Fruit fly (Drosophila melanogaster): ENCODE measurements around the gene aay.

Gene aay

dm6 chr3L:9398435-9398981 is 24.5 kb upstream of the aay start (continued):
- TF ChIP-seq Sox15 (GFP tag; optimal IDR thresholded peaks at IDR 0.05) (no peak), Eip78C (GFP tag) (peak; percentile 50), CG11294 (GFP tag; IDR thresholded peaks at IDR 0.05) (peak; percentile 39), CG1621 (tag; optimal IDR thresholded peaks at IDR 0.05) (peak; percentile 8)

dm6 chr3L:9399013-9399750 is 23.9 kb upstream of the aay start, which contains the start of gene CG4080:
CG4080 (minus strand) TSS chr3L:9399227.
- peak; percentile 82 for TF ChIP-seq fkh (GFP tag; optimal IDR thresholded peaks at IDR 0.05)
- no peak for TF ChIP-seq Hr39 (GFP tag; optimal IDR thresholded peaks at IDR 0.05)
- peak; percentile 5 for TF ChIP-seq achi (GFP tag; optimal IDR thresholded peaks at IDR 0.05)
- TF ChIP-seq vri (GFP tag; optimal IDR thresholded peaks at IDR 0.05) = peak; percentile 40
- TF ChIP-seq cyc (GFP tag; optimal IDR thresholded peaks at IDR 0.05) = peak; percentile 31
- TF ChIP-seq Eip75B (GFP tag; optimal IDR thresholded peaks at IDR 0.05) = peak; percentile 7
- peak; percentile 37 for TF ChIP-seq lz (GFP tag; optimal IDR thresholded peaks at IDR 0.05)
- no peak for TF ChIP-seq pdm3 (GFP tag; optimal IDR thresholded peaks at IDR 0.05)
- TF ChIP-seq CG1621 (tag; optimal IDR thresholded peaks at IDR 0.05) = peak; percentile 30
- no peak for TF ChIP-seq Smox (GFP tag; optimal IDR thresholded peaks at IDR 0.05)
- peak; percentile 46 for TF ChIP-seq topi (GFP tag; optimal IDR thresholded peaks at IDR 0.05)
- peak; percentile 59 for TF ChIP-seq svp (GFP tag)
- TF ChIP-seq Eip93F (GFP tag; optimal IDR thresholded peaks at IDR 0.05) = peak; percentile 61
- TF ChIP-seq dac (GFP tag; optimal IDR thresholded peaks at IDR 0.05) = no peak
- no peak for TF ChIP-seq eg (GFP tag; IDR thresholded peaks at IDR 0.05)
- peak; percentile 26 for TF ChIP-seq CG8632 (GFP tag; optimal IDR thresholded peaks at IDR 0.05)
- peak; percentile 61 for TF ChIP-seq esn (GFP tag; optimal IDR thresholded peaks at IDR 0.05)
- peak; percentile 43 for TF ChIP-seq CG16779 (tag; optimal IDR thresholded peaks at IDR 0.05)
- TF ChIP-seq CG6163 (GFP tag; IDR thresholded peaks at IDR 0.05) = no peak
- TF ChIP-seq CG6854 (GFP tag; optimal IDR thresholded peaks at IDR 0.05) = peak; percentile 9
- TF ChIP-seq Sox14 (GFP tag; optimal IDR thresholded peaks at IDR 0.05) = peak; percentile 21
- TF ChIP-seq ss (GFP tag; optimal IDR thresholded peaks at IDR 0.05) = peak in 1 of 2 experiments; percentile 10
- TF ChIP-seq Eip78C (GFP tag) = peak; percentile 79
- peak; percentile 64 for TF ChIP-seq Met (GFP tag; optimal IDR thresholded peaks at IDR 0.05)
- TF ChIP-seq acj6 (GFP tag; optimal IDR thresholded peaks at IDR 0.05) = peak; percentile 8
- TF ChIP-seq CG6792 (GFP tag; optimal IDR thresholded peaks at IDR 0.05) = no peak
- no peak for TF ChIP-seq CG8319 (GFP tag; optimal IDR thresholded peaks at IDR 0.05)
- peak; percentile 48 for TF ChIP-seq dsx (GFP tag; optimal IDR thresholded peaks at IDR 0.05; ENCODE audit: poor library complexity, severe bottlenecking)
- peak; percentile 64 for TF ChIP-seq Sox102F (GFP tag; optimal IDR thresholded peaks at IDR 0.05)
- TF ChIP-seq CG10669 (GFP tag; optimal IDR thresholded peaks at IDR 0.05) = no peak

dm6 chr3L:9399855-9400254 is 23.2 kb upstream of the aay start:
- TF ChIP-seq CG8632 (GFP tag; optimal IDR thresholded peaks at IDR 0.05) (no peak), esn (GFP tag; optimal IDR thresholded peaks at IDR 0.05) (no peak), CG11294 (GFP tag; IDR thresholded peaks at IDR 0.05) (no peak), Sox14 (GFP tag; optimal IDR thresholded peaks at IDR 0.05) (peak; percentile 13), CG1621 (tag; optimal IDR thresholded peaks at IDR 0.05) (peak; percentile 55)

DNA sequence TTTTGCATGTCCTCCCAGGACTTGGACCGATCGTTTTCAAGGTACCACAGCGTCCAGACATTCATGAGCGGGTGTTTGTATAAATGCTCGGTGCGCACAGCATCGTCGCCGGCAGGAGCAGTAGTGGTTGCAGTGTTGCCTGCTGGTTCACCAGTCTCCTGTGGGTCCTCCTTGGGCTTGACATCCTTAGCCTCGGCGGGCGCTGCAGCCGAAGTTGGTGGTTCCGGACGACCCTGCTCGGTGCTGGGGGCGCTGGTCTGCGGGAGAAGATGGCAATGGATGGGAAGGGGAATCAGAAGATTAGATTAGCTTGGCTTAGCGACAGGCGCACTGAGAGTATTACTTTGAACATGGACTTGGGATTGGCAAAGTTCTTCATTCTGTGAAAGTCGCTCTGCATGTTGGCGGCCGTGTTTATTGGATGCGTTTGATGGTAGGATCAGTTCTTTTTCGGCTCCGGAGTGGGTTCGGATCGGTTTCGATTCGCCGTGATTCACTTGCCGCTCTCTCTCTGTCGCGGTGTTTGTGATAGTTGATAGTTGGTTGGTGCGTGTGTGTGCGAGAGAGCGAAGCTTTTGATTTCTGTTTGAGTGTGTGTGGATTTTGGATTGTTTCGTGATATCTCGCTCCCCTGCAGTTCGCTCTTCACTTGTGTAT is 22.2 kb upstream of the aay start:
- peak; percentile 58 for TF ChIP-seq CG1621 (tag; optimal IDR thresholded peaks at IDR 0.05)
- 0 out of 3 replicates have a peak, but pooled peaks have one; percentile 24 for TF ChIP-seq CG6163 (GFP tag; IDR thresholded peaks at IDR 0.05)
- peak; percentile 43; the same call in 1 of the 2 replicates for TF ChIP-seq CG15336 (GFP tag; IDR thresholded peaks at IDR 0.05)
- no peak for TF ChIP-seq Lpt (GFP tag; optimal IDR thresholded peaks at IDR 0.05)
- TF ChIP-seq CG4318 (GFP tag; optimal IDR thresholded peaks at IDR 0.05) = no peak

Data from whole organism, prepupa.